Worm (Caenorhabditis elegans) whole organism, L2 larva: ENCODE data around the gene hap-1.

Source experiments
- C34F6.9 ChIP-seq: fragments of 150-350 bp; optimal IDR thresholded peaks from 2 replicates; lab custom pipeline; 2014; ENCODE audit warnings: missing biosample characterization, missing genetic modification characterization
- F13H6.1 ChIP-seq: sonication (generic microtip); optimal IDR thresholded peaks from 2 replicates; lab custom pipeline; 2016; ENCODE audit warnings: missing genetic modification characterization, missing compliant biosample characterization
- R02D3.7 ChIP-seq: fragments of 150-350 bp; optimal IDR thresholded peaks from 2 replicates; lab custom pipeline; 2014; ENCODE audit warnings: missing biosample characterization, missing genetic modification characterization
- Y55F3AM.14 ChIP-seq: fragments of 200-800 bp; sonication (Bioruptor generic); optimal IDR thresholded peaks from 2 replicates; lab custom pipeline; 2018; ENCODE audit warnings: mild to moderate bottlenecking, missing genetic modification characterization, missing compliant biosample characterization
- aly-2 ChIP-seq: fragments of 150-350 bp; optimal IDR thresholded peaks from 2 replicates; lab custom pipeline; 2014; ENCODE audit warnings: missing biosample characterization, missing genetic modification characterization
- ama-1 ChIP-seq: fragments of 150-350 bp; optimal IDR thresholded peaks from 2 replicates; lab custom pipeline; 2018; ENCODE audit warnings: inconsistent platforms
- blmp-1 ChIP-seq: sonication (generic microtip); optimal IDR thresholded peaks from 2 replicates; lab custom pipeline; 2017; ENCODE audit warnings: missing genetic modification characterization, mild to moderate bottlenecking, missing compliant biosample characterization, antibody characterized with exemption, moderate library complexity; ENCODE audit not compliant: insufficient read depth
- ceh-16 ChIP-seq: fragments of 150-350 bp; optimal IDR thresholded peaks from 2 replicates; lab custom pipeline; 2014; ENCODE audit warnings: missing biosample characterization, missing genetic modification characterization
- ceh-82 ChIP-seq: fragments of 150-350 bp; optimal IDR thresholded peaks from 2 replicates; lab custom pipeline; 2014; ENCODE audit warnings: missing biosample characterization, missing genetic modification characterization
- crh-2 ChIP-seq: sonication (generic microtip); optimal IDR thresholded peaks from 2 replicates; lab custom pipeline; 2017; ENCODE audit warnings: missing biosample characterization, missing genetic modification characterization
- egl-27 ChIP-seq: sonication (generic microtip); optimal IDR thresholded peaks from 3 replicates; lab custom pipeline; 2017; ENCODE audit warnings: missing biosample characterization, missing genetic modification reagents, missing genetic modification characterization
- elt-1 ChIP-seq: fragments of 150-350 bp; optimal IDR thresholded peaks from 2 replicates; lab custom pipeline; 2014; ENCODE audit warnings: missing biosample characterization, missing genetic modification characterization
- elt-3 ChIP-seq: sonication (generic microtip); optimal IDR thresholded peaks from 2 replicates; lab custom pipeline; 2017; ENCODE audit warnings: missing biosample characterization, missing genetic modification characterization
- fos-1 ChIP-seq: fragments of 150-350 bp; optimal IDR thresholded peaks from 2 replicates; lab custom pipeline; 2014; ENCODE audit warnings: missing biosample characterization, missing genetic modification characterization
- gmeb-1 ChIP-seq: fragments of 150-350 bp; optimal IDR thresholded peaks from 2 replicates; lab custom pipeline; 2014; ENCODE audit warnings: missing biosample characterization, missing genetic modification characterization
- lin-11 ChIP-seq: fragments of 150-350 bp; sonication (generic microtip); optimal IDR thresholded peaks from 2 replicates; lab custom pipeline; 2014; ENCODE audit warnings: missing biosample characterization, missing genetic modification characterization, inconsistent platforms, mixed read lengths
- lin-13 ChIP-seq: fragments of 150-350 bp; optimal IDR thresholded peaks from 2 replicates; lab custom pipeline; 2014; ENCODE audit warnings: missing biosample characterization, missing genetic modification reagents, missing genetic modification characterization
- lin-39 ChIP-seq: fragments of 150-350 bp; optimal IDR thresholded peaks from 2 replicates; lab custom pipeline; 2014; ENCODE audit warnings: missing biosample characterization, missing genetic modification reagents, missing genetic modification characterization
- lsy-2 ChIP-seq, 2 experiments: fragments of 150-350 bp in 1 of 2; sonication (generic microtip) in 1 of 2; optimal IDR thresholded peaks; 2 replicates each; lab custom pipeline; 2014 to 2017; ENCODE audit warnings: missing biosample characterization in 2 of 2, missing genetic modification characterization in 2 of 2
- mab-5 ChIP-seq: fragments of 150-350 bp; optimal IDR thresholded peaks from 2 replicates; lab custom pipeline; 2014; ENCODE audit warnings: missing biosample characterization, missing genetic modification characterization
- mbf-1 ChIP-seq: sonication (generic microtip); optimal IDR thresholded peaks from 2 replicates; lab custom pipeline; 2017; ENCODE audit warnings: missing biosample characterization, missing genetic modification characterization
- mdl-1 ChIP-seq, 2 experiments: fragments of 150-350 bp in 1 of 2; sonication (generic microtip) in 1 of 2; optimal IDR thresholded peaks; 2 replicates each; lab custom pipeline; 2017; ENCODE audit warnings: missing biosample characterization in 2 of 2, missing genetic modification characterization in 2 of 2
- nhr-12 ChIP-seq: fragments of 150-350 bp; optimal IDR thresholded peaks from 2 replicates; lab custom pipeline; 2014; ENCODE audit warnings: missing biosample characterization, missing genetic modification characterization
- nhr-129 ChIP-seq: fragments of 150-350 bp; optimal IDR thresholded peaks from 2 replicates; lab custom pipeline; 2014; ENCODE audit warnings: missing biosample characterization, missing genetic modification characterization
- nhr-21 ChIP-seq: fragments of 150-350 bp; optimal IDR thresholded peaks from 2 replicates; lab custom pipeline; 2014; ENCODE audit warnings: missing biosample characterization, missing genetic modification characterization
- nhr-23 ChIP-seq: fragments of 150-350 bp; optimal IDR thresholded peaks from 2 replicates; lab custom pipeline; 2014; ENCODE audit warnings: missing biosample characterization, missing genetic modification reagents, missing genetic modification characterization
- nhr-237 ChIP-seq: fragments of 150-350 bp; optimal IDR thresholded peaks from 2 replicates; lab custom pipeline; 2014; ENCODE audit warnings: missing biosample characterization, missing genetic modification characterization
- nhr-25 ChIP-seq: fragments of 150-350 bp; sonication (generic microtip); optimal IDR thresholded peaks from 3 replicates; lab custom pipeline; 2014; ENCODE audit warnings: missing biosample characterization, missing genetic modification characterization
- nhr-6 ChIP-seq: fragments of 150-350 bp; optimal IDR thresholded peaks from 2 replicates; lab custom pipeline; 2014; ENCODE audit warnings: missing biosample characterization, missing genetic modification characterization
- skn-1 ChIP-seq: sonication (generic microtip); optimal IDR thresholded peaks from 2 replicates; lab custom pipeline; 2017; ENCODE audit warnings: missing biosample characterization, missing genetic modification characterization
- sma-3 ChIP-seq: sonication (generic microtip); optimal IDR thresholded peaks from 2 replicates; lab custom pipeline; 2016; ENCODE audit warnings: missing genetic modification reagents, missing genetic modification characterization, missing compliant biosample characterization
- sma-9 ChIP-seq, 2 experiments: fragments of 150-350 bp in 1 of 2; sonication (generic microtip) in 1 of 2; optimal IDR thresholded peaks; 2 replicates each; lab custom pipeline; 2014 to 2016; ENCODE audit warnings: missing genetic modification characterization in 2 of 2, mild to moderate bottlenecking in 1 of 2, missing biosample characterization in 1 of 2, missing compliant biosample characterization in 1 of 2, missing genetic modification reagents in 1 of 2, moderate library complexity in 1 of 2
- snpc-4 ChIP-seq: fragments of 150-350 bp; optimal IDR thresholded peaks from 2 replicates; lab custom pipeline; 2014; ENCODE audit warnings: missing biosample characterization, missing genetic modification characterization
- unc-39 ChIP-seq: fragments of 150-350 bp; optimal IDR thresholded peaks from 2 replicates; lab custom pipeline; 2014; ENCODE audit warnings: missing biosample characterization, missing genetic modification characterization
- unc-55 ChIP-seq: fragments of 150-350 bp; sonication (generic microtip); optimal IDR thresholded peaks from 3 replicates; lab custom pipeline; 2014; ENCODE audit warnings: missing biosample characterization, missing genetic modification reagents, missing genetic modification characterization
- unc-62 ChIP-seq: fragments of 150-350 bp; optimal IDR thresholded peaks from 2 replicates; lab custom pipeline; 2014; ENCODE audit warnings: missing biosample characterization, missing genetic modification reagents, missing genetic modification characterization
- zag-1 ChIP-seq: fragments of 150-350 bp; optimal IDR thresholded peaks from 2 replicates; lab custom pipeline; 2014; ENCODE audit warnings: missing biosample characterization, missing genetic modification characterization
- ztf-1 ChIP-seq: fragments of 200-800 bp; sonication (Bioruptor generic); conservative IDR thresholded peaks from 2 replicates; pipeline ENCODE4 v1.3.6; 2022; ENCODE audit warnings: missing genetic modification characterization, missing compliant biosample characterization
- ztf-11 ChIP-seq: sonication (generic microtip); optimal IDR thresholded peaks from 2 replicates; lab custom pipeline; 2017; ENCODE audit warnings: missing biosample characterization, missing genetic modification characterization
- ztf-4 ChIP-seq: fragments of 150-350 bp; optimal IDR thresholded peaks from 2 replicates; lab custom pipeline; 2014; ENCODE audit warnings: missing biosample characterization, missing genetic modification characterization

hap-1 gene

ce11 chrIII:5301786-5302268 lies 38.1 kb downstream of the hap-1 start, which contains the start of the genes T15B12.2 and F52C9.5:
TSS of gene T15B12.2 (minus strand) at chrIII:5301886.
TSS of gene F52C9.5 (plus strand) at chrIII:5302218.
- TF ChIP-seq sma-3 (GFP tag; lab: Kevin White, UChicago) (no peak), egl-27 (no peak), crh-2 (tag; lab: Kevin White, UChicago) (no peak), lin-11 (no peak), elt-1 (tag; lab: Kevin White, UChicago) (no peak), nhr-21 (tag; lab: Kevin White, UChicago) (no peak), elt-3 (tag; lab: Kevin White, UChicago) (no peak), zag-1 (tag; lab: Kevin White, UChicago) (no peak), nhr-6 (no peak), mdl-1 (tag; optimal IDR thresholded peaks at IDR 0.05; lab: Kevin White, UChicago) (no peak), snpc-4 (tag; lab: Kevin White, UChicago) (no peak), F13H6.1 (no peak), ztf-4 (no peak), lin-13 (no peak), nhr-129 (tag; lab: Kevin White, UChicago) (no peak), nhr-25 (tag; lab: Kevin White, UChicago) (no peak), unc-62 (GFP tag; lab: Kevin White, UChicago) (no peak), ama-1 (lab: Kevin White, UChicago) (no peak), nhr-237 (tag; lab: Kevin White, UChicago) (no peak), mab-5 (no peak)

ce11 chrIII:5304044-5304443 lies 40.3 kb downstream of the hap-1 start:
- TF ChIP-seq aly-2 (tag; lab: Kevin White, UChicago): no peak
- no peak for TF ChIP-seq unc-62 (GFP tag; lab: Kevin White, UChicago)
- TF ChIP-seq unc-39 (tag; lab: Kevin White, UChicago): no peak
- no peak for TF ChIP-seq F13H6.1
- no peak for TF ChIP-seq fos-1
- TF ChIP-seq R02D3.7 (tag; lab: Kevin White, UChicago): no peak
- TF ChIP-seq ceh-82 (tag; lab: Kevin White, UChicago): no peak
- no peak for TF ChIP-seq lin-13
- no peak for TF ChIP-seq blmp-1 (tag; lab: Kevin White, UChicago)
- TF ChIP-seq nhr-25 (tag; lab: Kevin White, UChicago): no peak

- TF ChIP-seq sma-3 (GFP tag; lab: Kevin White, UChicago): peak; percentile 40
- TF ChIP-seq Y55F3AM.14 (GFP tag; lab: Kevin White, UChicago): peak; percentile 63
- no peak for TF ChIP-seq blmp-1 (tag; lab: Kevin White, UChicago)
- peak; percentile 49 for TF ChIP-seq fos-1
- TF ChIP-seq sma-9 (GFP tag; optimal IDR thresholded peaks at IDR 0.05; lab: Kevin White, UChicago): peak; percentile 70
- no peak for TF ChIP-seq sma-9 (tag; optimal IDR thresholded peaks at IDR 0.05; lab: Kevin White, UChicago)
- TF ChIP-seq egl-27: peak; percentile 29
- TF ChIP-seq zag-1 (tag; lab: Kevin White, UChicago): no peak
- no peak for TF ChIP-seq nhr-237 (tag; lab: Kevin White, UChicago)
- peak; percentile 44 to 58 for TF ChIP-seq lsy-2 (tag; optimal IDR thresholded peaks at IDR 0.05; lab: Kevin White, UChicago)
- peak; percentile 7 for TF ChIP-seq nhr-21 (tag; lab: Kevin White, UChicago)
- TF ChIP-seq ceh-82 (tag; lab: Kevin White, UChicago): no peak
- TF ChIP-seq ztf-11 (tag; lab: Kevin White, UChicago): no peak
- no peak for TF ChIP-seq ztf-1 (GFP tag; lab: Robert Waterston, UW)
- peak; percentile 46 for TF ChIP-seq lin-13
- TF ChIP-seq elt-1 (tag; lab: Kevin White, UChicago): no peak
- no peak for TF ChIP-seq mbf-1
- TF ChIP-seq crh-2 (tag; lab: Kevin White, UChicago): peak; percentile 42
- peak; percentile 33 for TF ChIP-seq C34F6.9 (tag; lab: Kevin White, UChicago)
- TF ChIP-seq gmeb-1 (tag; lab: Kevin White, UChicago): peak; percentile 52
- TF ChIP-seq nhr-23 (tag; lab: Kevin White, UChicago): no peak
- peak; percentile 69 for TF ChIP-seq nhr-129 (tag; lab: Kevin White, UChicago)
- TF ChIP-seq ztf-4: peak; percentile 6
- peak; percentile 38 for TF ChIP-seq unc-55
These were observed 42.0 kb downstream of the hap-1 start for ce11 chrIII:5305725-5306124.

- no peak for TF ChIP-seq ceh-82 (tag; lab: Kevin White, UChicago)
- TF ChIP-seq ama-1 (lab: Kevin White, UChicago): peak; percentile 54
- TF ChIP-seq ztf-11 (tag; lab: Kevin White, UChicago): no peak
- TF ChIP-seq mab-5: no peak
- TF ChIP-seq lin-11: peak; percentile 52
- TF ChIP-seq sma-9 (GFP tag; optimal IDR thresholded peaks at IDR 0.05; lab: Kevin White, UChicago): peak; percentile 74
- TF ChIP-seq sma-9 (tag; optimal IDR thresholded peaks at IDR 0.05; lab: Kevin White, UChicago): no peak
- TF ChIP-seq aly-2 (tag; lab: Kevin White, UChicago): no peak
- TF ChIP-seq nhr-21 (tag; lab: Kevin White, UChicago): peak; percentile 20
- no peak for TF ChIP-seq nhr-12 (tag; lab: Kevin White, UChicago)
- TF ChIP-seq zag-1 (tag; lab: Kevin White, UChicago): no peak
- TF ChIP-seq lin-39: no peak
- TF ChIP-seq unc-55: peak; percentile 76
- no peak for TF ChIP-seq unc-39 (tag; lab: Kevin White, UChicago)
- TF ChIP-seq C34F6.9 (tag; lab: Kevin White, UChicago): peak; percentile 75
- no peak for TF ChIP-seq ztf-4
- no peak for TF ChIP-seq ceh-16
- TF ChIP-seq ztf-1 (GFP tag; lab: Robert Waterston, UW): no peak
- no peak for TF ChIP-seq blmp-1 (tag; lab: Kevin White, UChicago)
- TF ChIP-seq crh-2 (tag; lab: Kevin White, UChicago): peak; percentile 62
- TF ChIP-seq gmeb-1 (tag; lab: Kevin White, UChicago): peak; percentile 93
- no peak for TF ChIP-seq skn-1 (tag; lab: Kevin White, UChicago)
- TF ChIP-seq fos-1: peak; percentile 9
- TF ChIP-seq nhr-129 (tag; lab: Kevin White, UChicago): peak; percentile 35
- peak; percentile 45 for TF ChIP-seq nhr-25 (tag; lab: Kevin White, UChicago)
- no peak for TF ChIP-seq elt-1 (tag; lab: Kevin White, UChicago)
- TF ChIP-seq sma-3 (GFP tag; lab: Kevin White, UChicago): peak; percentile 55
- TF ChIP-seq nhr-6: no peak
- no peak for TF ChIP-seq egl-27
- peak; percentile 52 for TF ChIP-seq lin-13
- TF ChIP-seq lsy-2 (tag; optimal IDR thresholded peaks at IDR 0.05; lab: Kevin White, UChicago): peak; percentile 36 to 77
These were observed 44.5 kb downstream of the hap-1 start, which contains the start of gene mog-3 for ce11 chrIII:5308278-5308677. TSS of gene mog-3 (plus strand) at chrIII:5308596.
